Worm (Caenorhabditis elegans) whole organism, L2 larva: ENCODE measurements around the gene Y37E11AL.12.

Source experiments
- C34F6.9 ChIP-seq: fragments of 150-350 bp; optimal IDR thresholded peaks from 2 replicates; lab custom pipeline; 2014; ENCODE audit warnings: missing biosample characterization, missing genetic modification characterization
- F13H6.1 ChIP-seq: sonication (generic microtip); optimal IDR thresholded peaks from 2 replicates; lab custom pipeline; 2016; ENCODE audit warnings: missing genetic modification characterization, missing compliant biosample characterization
- R02D3.7 ChIP-seq: fragments of 150-350 bp; optimal IDR thresholded peaks from 2 replicates; lab custom pipeline; 2014; ENCODE audit warnings: missing biosample characterization, missing genetic modification characterization
- Y55F3AM.14 ChIP-seq: fragments of 200-800 bp; sonication (Bioruptor generic); optimal IDR thresholded peaks from 2 replicates; lab custom pipeline; 2018; ENCODE audit warnings: mild to moderate bottlenecking, missing genetic modification characterization, missing compliant biosample characterization
- ZK546.5 ChIP-seq: sonication (generic microtip); optimal IDR thresholded peaks from 2 replicates; lab custom pipeline; 2017; ENCODE audit warnings: missing biosample characterization, missing genetic modification characterization
- alr-1 ChIP-seq: fragments of 150-350 bp; optimal IDR thresholded peaks from 2 replicates; lab custom pipeline; 2014; ENCODE audit warnings: missing biosample characterization, missing genetic modification characterization
- aly-2 ChIP-seq: fragments of 150-350 bp; optimal IDR thresholded peaks from 2 replicates; lab custom pipeline; 2014; ENCODE audit warnings: missing biosample characterization, missing genetic modification characterization
- ama-1 ChIP-seq: fragments of 150-350 bp; optimal IDR thresholded peaks from 2 replicates; lab custom pipeline; 2018; ENCODE audit warnings: inconsistent platforms
- blmp-1 ChIP-seq: sonication (generic microtip); optimal IDR thresholded peaks from 2 replicates; lab custom pipeline; 2017; ENCODE audit warnings: missing genetic modification characterization, mild to moderate bottlenecking, missing compliant biosample characterization, antibody characterized with exemption, moderate library complexity; ENCODE audit not compliant: insufficient read depth
- ceh-82 ChIP-seq: fragments of 150-350 bp; optimal IDR thresholded peaks from 2 replicates; lab custom pipeline; 2014; ENCODE audit warnings: missing biosample characterization, missing genetic modification characterization
- crh-2 ChIP-seq: sonication (generic microtip); optimal IDR thresholded peaks from 2 replicates; lab custom pipeline; 2017; ENCODE audit warnings: missing biosample characterization, missing genetic modification characterization
- elt-1 ChIP-seq: fragments of 150-350 bp; optimal IDR thresholded peaks from 2 replicates; lab custom pipeline; 2014; ENCODE audit warnings: missing biosample characterization, missing genetic modification characterization
- fos-1 ChIP-seq: fragments of 150-350 bp; optimal IDR thresholded peaks from 2 replicates; lab custom pipeline; 2014; ENCODE audit warnings: missing biosample characterization, missing genetic modification characterization
- gmeb-1 ChIP-seq: fragments of 150-350 bp; optimal IDR thresholded peaks from 2 replicates; lab custom pipeline; 2014; ENCODE audit warnings: missing biosample characterization, missing genetic modification characterization
- lin-11 ChIP-seq: fragments of 150-350 bp; sonication (generic microtip); optimal IDR thresholded peaks from 2 replicates; lab custom pipeline; 2014; ENCODE audit warnings: missing biosample characterization, missing genetic modification characterization, inconsistent platforms, mixed read lengths
- lin-13 ChIP-seq: fragments of 150-350 bp; optimal IDR thresholded peaks from 2 replicates; lab custom pipeline; 2014; ENCODE audit warnings: missing biosample characterization, missing genetic modification reagents, missing genetic modification characterization
- lsy-2 ChIP-seq, 2 experiments: fragments of 150-350 bp in 1 of 2; sonication (generic microtip) in 1 of 2; optimal IDR thresholded peaks; 2 replicates each; lab custom pipeline; 2014 to 2017; ENCODE audit warnings: missing biosample characterization in 2 of 2, missing genetic modification characterization in 2 of 2
- mab-5 ChIP-seq: fragments of 150-350 bp; optimal IDR thresholded peaks from 2 replicates; lab custom pipeline; 2014; ENCODE audit warnings: missing biosample characterization, missing genetic modification characterization
- mdl-1 ChIP-seq, 2 experiments: fragments of 150-350 bp in 1 of 2; sonication (generic microtip) in 1 of 2; optimal IDR thresholded peaks; 2 replicates each; lab custom pipeline; 2017; ENCODE audit warnings: missing biosample characterization in 2 of 2, missing genetic modification characterization in 2 of 2
- nhr-10 ChIP-seq: sonication (generic microtip); optimal IDR thresholded peaks from 2 replicates; lab custom pipeline; 2017; ENCODE audit warnings: missing biosample characterization, missing genetic modification characterization
- nhr-129 ChIP-seq: fragments of 150-350 bp; optimal IDR thresholded peaks from 2 replicates; lab custom pipeline; 2014; ENCODE audit warnings: missing biosample characterization, missing genetic modification characterization
- nhr-23 ChIP-seq: fragments of 150-350 bp; optimal IDR thresholded peaks from 2 replicates; lab custom pipeline; 2014; ENCODE audit warnings: missing biosample characterization, missing genetic modification reagents, missing genetic modification characterization
- nhr-237 ChIP-seq: fragments of 150-350 bp; optimal IDR thresholded peaks from 2 replicates; lab custom pipeline; 2014; ENCODE audit warnings: missing biosample characterization, missing genetic modification characterization
- nhr-25 ChIP-seq: fragments of 150-350 bp; sonication (generic microtip); optimal IDR thresholded peaks from 3 replicates; lab custom pipeline; 2014; ENCODE audit warnings: missing biosample characterization, missing genetic modification characterization
- nhr-6 ChIP-seq: fragments of 150-350 bp; optimal IDR thresholded peaks from 2 replicates; lab custom pipeline; 2014; ENCODE audit warnings: missing biosample characterization, missing genetic modification characterization
- nhr-77 ChIP-seq: fragments of 150-350 bp; optimal IDR thresholded peaks from 2 replicates; lab custom pipeline; 2014; ENCODE audit warnings: missing biosample characterization, missing genetic modification characterization
- sem-4 ChIP-seq: fragments of 150-350 bp; optimal IDR thresholded peaks from 2 replicates; lab custom pipeline; 2014; ENCODE audit warnings: missing biosample characterization, missing genetic modification reagents, missing genetic modification characterization
- skn-1 ChIP-seq: sonication (generic microtip); optimal IDR thresholded peaks from 2 replicates; lab custom pipeline; 2017; ENCODE audit warnings: missing biosample characterization, missing genetic modification characterization
- sma-9 ChIP-seq, 2 experiments: fragments of 150-350 bp in 1 of 2; sonication (generic microtip) in 1 of 2; optimal IDR thresholded peaks; 2 replicates each; lab custom pipeline; 2014 to 2016; ENCODE audit warnings: missing genetic modification characterization in 2 of 2, mild to moderate bottlenecking in 1 of 2, missing biosample characterization in 1 of 2, missing compliant biosample characterization in 1 of 2, missing genetic modification reagents in 1 of 2, moderate library complexity in 1 of 2
- snpc-4 ChIP-seq: fragments of 150-350 bp; optimal IDR thresholded peaks from 2 replicates; lab custom pipeline; 2014; ENCODE audit warnings: missing biosample characterization, missing genetic modification characterization
- unc-39 ChIP-seq: fragments of 150-350 bp; optimal IDR thresholded peaks from 2 replicates; lab custom pipeline; 2014; ENCODE audit warnings: missing biosample characterization, missing genetic modification characterization
- unc-55 ChIP-seq: fragments of 150-350 bp; sonication (generic microtip); optimal IDR thresholded peaks from 3 replicates; lab custom pipeline; 2014; ENCODE audit warnings: missing biosample characterization, missing genetic modification reagents, missing genetic modification characterization
- ztf-4 ChIP-seq: fragments of 150-350 bp; optimal IDR thresholded peaks from 2 replicates; lab custom pipeline; 2014; ENCODE audit warnings: missing biosample characterization, missing genetic modification characterization

The Y37E11AL.12 gene

DNA sequence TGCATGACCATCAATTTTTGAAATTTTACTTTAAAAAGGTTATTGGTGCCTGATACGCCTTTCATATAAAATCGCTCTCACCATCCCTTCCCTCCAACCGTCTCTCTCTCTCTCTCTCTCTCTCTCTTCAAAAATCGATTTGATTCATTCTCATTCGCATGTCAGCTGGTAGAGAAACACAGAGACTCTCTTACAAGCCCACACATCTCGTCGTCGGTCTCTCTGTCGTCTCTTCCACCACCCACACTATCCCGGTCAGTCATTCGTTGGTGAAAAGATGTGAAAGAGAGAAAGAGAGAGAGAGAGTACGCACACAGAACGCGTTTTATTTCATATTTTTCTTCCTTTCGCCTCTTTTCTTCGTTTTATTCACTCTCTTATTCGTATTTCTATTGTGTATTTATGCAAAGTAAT is 40.6 kb upstream of the Y37E11AL.12 start (continued):
- TF ChIP-seq lin-13 (peak; percentile 77), skn-1 (tag; lab: Kevin White, UChicago) (no peak), lin-11 (tag; lab: Kevin White, UChicago) (peak; percentile 39), unc-55 (GFP tag; lab: Kevin White, UChicago) (peak; percentile 88), mab-5 (peak; percentile 19), nhr-237 (tag; lab: Kevin White, UChicago) (no peak), ceh-82 (tag; lab: Kevin White, UChicago) (no peak), ztf-4 (peak; percentile 71), unc-39 (tag; lab: Kevin White, UChicago) (no peak), aly-2 (no peak), alr-1 (no peak), fos-1 (tag; lab: Kevin White, UChicago) (peak; percentile 80), elt-1 (no peak), snpc-4 (tag; lab: Kevin White, UChicago) (peak; percentile 42), Y55F3AM.14 (GFP tag; lab: Kevin White, UChicago) (peak; percentile 36), nhr-25 (tag; lab: Kevin White, UChicago) (peak; percentile 87), nhr-10 (tag; lab: Kevin White, UChicago) (peak; percentile 2), ama-1 (lab: Kevin White, UChicago) (peak; percentile 48), sem-4 (tag; lab: Kevin White, UChicago) (peak; percentile 66), F13H6.1 (tag; lab: Kevin White, UChicago) (peak; percentile 95), R02D3.7 (tag; lab: Kevin White, UChicago) (no peak)

- no peak for TF ChIP-seq lin-13
- no peak for TF ChIP-seq C34F6.9 (tag; lab: Kevin White, UChicago)
- TF ChIP-seq nhr-6 (tag; lab: Kevin White, UChicago), result no peak
These were observed 40.1 kb upstream of the Y37E11AL.12 start for ce11 chrIV:3741874-3742273.

- TF ChIP-seq lsy-2 (tag; optimal IDR thresholded peaks at IDR 0.05; lab: Kevin White, UChicago) (peak in 1 of 2 experiments; percentile 28), nhr-23 (tag; lab: Kevin White, UChicago) (no peak), sma-9 (GFP tag; optimal IDR thresholded peaks at IDR 0.05; lab: Kevin White, UChicago) (peak; percentile 4), sma-9 (tag; optimal IDR thresholded peaks at IDR 0.05; lab: Kevin White, UChicago) (no peak), blmp-1 (tag; lab: Kevin White, UChicago) (no peak), F13H6.1 (tag; lab: Kevin White, UChicago) (peak; percentile 68), crh-2 (tag; lab: Kevin White, UChicago) (peak; percentile 52), nhr-6 (tag; lab: Kevin White, UChicago) (no peak), fos-1 (tag; lab: Kevin White, UChicago) (peak; percentile 43), mdl-1 (tag; optimal IDR thresholded peaks at IDR 0.05; lab: Kevin White, UChicago) (peak in 1 of 2 experiments; percentile 28), nhr-129 (tag; lab: Kevin White, UChicago) (peak; percentile 74), Y55F3AM.14 (GFP tag; lab: Kevin White, UChicago) (no peak), C34F6.9 (tag; lab: Kevin White, UChicago) (peak; percentile 46), gmeb-1 (tag; lab: Kevin White, UChicago) (peak; percentile 34), lin-13 (peak; percentile 41), unc-55 (GFP tag; lab: Kevin White, UChicago) (peak; percentile 47)
These were observed 39.2 kb upstream of the Y37E11AL.12 start, which contains the start of gene nape-1 for ce11 chrIV:3740830-3741477. nape-1 (minus strand) TSS chrIV:3740880.

DNA sequence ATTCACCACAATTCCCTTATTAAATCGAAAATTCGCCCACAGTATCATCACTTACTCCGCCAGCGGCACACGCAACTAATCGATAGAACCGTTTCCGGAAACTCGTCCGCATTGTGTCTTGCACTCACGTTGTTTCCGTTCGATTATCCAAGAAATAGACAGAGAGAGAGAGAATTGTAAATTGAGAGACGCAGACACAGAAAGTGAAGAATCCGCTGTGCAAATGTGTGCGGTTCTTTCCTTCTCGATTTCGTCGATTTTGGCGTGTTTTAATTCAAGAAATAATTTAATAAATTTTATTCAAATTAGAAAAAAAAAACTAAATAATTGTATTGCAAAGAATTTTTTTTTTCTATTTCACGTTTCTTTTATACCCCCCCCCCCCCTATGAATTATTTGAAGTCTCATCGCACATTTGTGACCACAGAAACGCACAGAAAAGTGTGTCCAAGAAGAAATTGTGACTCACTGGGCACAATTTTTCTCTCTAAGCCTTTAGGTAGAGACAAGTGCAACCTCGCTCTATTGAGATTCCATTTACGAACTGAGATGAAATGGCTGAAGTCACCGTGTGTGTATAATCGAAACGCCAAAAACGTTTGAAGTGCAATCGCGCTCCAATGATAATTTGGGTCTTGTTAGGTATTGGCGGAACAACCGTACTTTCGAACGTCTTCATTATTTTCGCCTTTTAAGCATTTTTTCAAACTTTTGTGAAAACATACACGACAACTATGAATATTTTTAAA is 37.0 kb upstream of the Y37E11AL.12 start, which contains the start of gene nape-2:
nape-2 (minus strand) TSS at position 271 of the 749 bp plus-strand sequence.
- TF ChIP-seq mab-5, result no peak
- peak; percentile 5 for TF ChIP-seq C34F6.9 (tag; lab: Kevin White, UChicago)
- no peak for TF ChIP-seq nhr-237 (tag; lab: Kevin White, UChicago)
- no peak for TF ChIP-seq snpc-4 (tag; lab: Kevin White, UChicago)
- TF ChIP-seq crh-2 (tag; lab: Kevin White, UChicago), result peak; percentile 17
- TF ChIP-seq fos-1 (tag; lab: Kevin White, UChicago), result peak; percentile 24
- no peak for TF ChIP-seq ztf-4
- TF ChIP-seq unc-55 (GFP tag; lab: Kevin White, UChicago), result peak; percentile 18
- TF ChIP-seq Y55F3AM.14 (GFP tag; lab: Kevin White, UChicago), result no peak
- peak; percentile 30 for TF ChIP-seq nhr-129 (tag; lab: Kevin White, UChicago)
- peak in 1 of 2 experiments; percentile 27 for TF ChIP-seq lsy-2 (tag; optimal IDR thresholded peaks at IDR 0.05; lab: Kevin White, UChicago)
- TF ChIP-seq sma-9 (GFP tag; optimal IDR thresholded peaks at IDR 0.05; lab: Kevin White, UChicago), result no peak
- no peak for TF ChIP-seq sma-9 (tag; optimal IDR thresholded peaks at IDR 0.05; lab: Kevin White, UChicago)
- TF ChIP-seq nhr-77 (tag; lab: Kevin White, UChicago), result no peak
- no peak for TF ChIP-seq ZK546.5 (tag; lab: Kevin White, UChicago)
